Fruit fly (Drosophila melanogaster): ENCODE results near the gene east.

east gene

DNA sequence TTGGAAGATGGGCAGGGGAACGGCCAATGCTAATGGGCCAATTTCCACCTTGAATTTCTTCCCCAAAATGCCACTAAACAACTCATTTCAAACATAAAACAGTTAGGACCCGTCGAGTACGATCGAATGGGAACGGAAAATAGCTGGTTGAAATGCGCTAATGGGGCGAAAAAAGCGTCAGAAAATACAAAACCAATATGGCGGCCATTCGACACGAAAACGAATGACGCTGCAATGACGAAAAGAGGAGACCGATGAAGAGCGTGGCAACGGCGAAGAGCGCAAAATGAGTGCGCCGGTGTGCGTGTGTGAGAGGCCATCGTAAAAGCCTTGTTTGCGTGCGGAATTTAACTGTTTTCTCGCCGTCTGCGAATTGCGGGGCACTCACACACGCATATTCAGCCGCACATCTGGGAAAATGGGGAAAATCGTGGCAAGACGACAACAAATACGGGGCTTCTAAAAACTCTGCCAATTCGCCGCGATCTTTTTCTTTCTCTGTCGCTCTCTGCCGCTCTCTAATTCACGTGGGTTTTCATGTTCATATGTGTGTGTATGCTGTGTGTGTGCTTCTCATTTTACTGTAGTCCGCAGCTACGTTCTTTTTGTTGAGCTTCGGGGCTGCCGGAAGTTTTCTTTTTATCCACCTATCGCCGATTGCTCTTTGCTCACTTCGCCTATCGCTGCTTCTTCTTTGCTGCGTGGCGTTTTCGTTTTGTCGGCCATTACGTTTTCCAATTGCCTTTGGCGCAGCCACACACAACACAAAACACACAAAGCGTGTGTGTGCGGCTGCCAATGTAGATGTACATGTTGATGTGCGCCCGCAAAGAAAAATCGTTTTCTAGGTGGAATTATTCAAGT lies at the start of gene east:
Gene east, plus strand, starts transcription at position 851 of the 864 bp plus-strand sequence.
- no peak for TF ChIP-seq CG8478 (optimal IDR thresholded peaks at IDR 0.05)
- TF ChIP-seq CTCF (optimal IDR thresholded peaks at IDR 0.05) = no peak

DNA sequence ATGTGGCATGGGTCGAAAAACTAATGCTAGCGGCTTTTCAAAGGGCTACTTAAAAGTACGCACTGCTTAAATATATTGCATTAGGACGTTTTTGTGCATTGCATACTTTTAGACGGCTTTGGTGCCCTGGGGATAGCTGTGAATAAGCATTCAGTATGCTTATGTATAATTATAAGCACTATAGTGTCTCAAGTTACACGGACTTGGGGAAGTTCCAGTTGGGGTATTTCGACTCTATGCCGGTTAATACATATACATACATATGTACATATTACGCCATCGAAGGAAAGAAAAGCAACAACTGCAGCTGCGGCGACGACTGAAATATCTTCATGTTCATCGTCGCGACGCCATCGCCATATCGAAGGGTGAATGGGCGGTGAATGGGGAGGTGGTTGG lies 47.5 kb upstream of the east start:
- TF ChIP-seq CTCF (optimal IDR thresholded peaks at IDR 0.05) = no peak

DNA sequence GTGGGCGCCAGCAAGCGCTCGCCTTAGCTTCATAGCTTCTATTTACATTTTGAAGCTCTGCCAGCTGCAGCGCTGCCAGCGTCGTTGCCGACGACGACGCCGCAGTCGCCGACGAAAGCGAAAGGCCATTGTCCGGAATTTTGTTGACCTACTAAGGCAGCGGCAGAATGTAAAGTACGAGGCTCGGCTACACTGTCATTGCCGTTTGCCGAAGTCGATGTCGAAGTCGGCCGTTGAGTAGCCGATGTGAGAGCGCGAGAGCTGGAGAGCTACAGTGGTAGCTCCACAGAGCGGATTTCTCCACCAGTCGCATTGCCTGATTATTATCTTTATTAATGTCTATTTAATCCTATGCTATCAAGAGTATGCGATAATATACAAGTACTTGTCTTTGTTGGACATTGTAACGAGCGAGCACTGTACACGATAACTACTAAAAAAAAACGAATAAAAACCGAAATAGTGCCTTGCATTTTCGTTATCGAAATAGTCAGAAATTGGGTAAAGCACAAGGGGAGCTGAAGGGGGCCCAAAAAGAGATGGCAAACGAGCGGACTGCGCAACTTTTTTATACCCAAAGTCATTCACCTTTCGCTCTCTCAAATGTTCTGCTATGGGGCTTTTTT lies 47.0 kb upstream of the east start:
- TF ChIP-seq CTCF (optimal IDR thresholded peaks at IDR 0.05) = no peak
- TF ChIP-seq CG8478 (optimal IDR thresholded peaks at IDR 0.05) = no peak

DNA sequence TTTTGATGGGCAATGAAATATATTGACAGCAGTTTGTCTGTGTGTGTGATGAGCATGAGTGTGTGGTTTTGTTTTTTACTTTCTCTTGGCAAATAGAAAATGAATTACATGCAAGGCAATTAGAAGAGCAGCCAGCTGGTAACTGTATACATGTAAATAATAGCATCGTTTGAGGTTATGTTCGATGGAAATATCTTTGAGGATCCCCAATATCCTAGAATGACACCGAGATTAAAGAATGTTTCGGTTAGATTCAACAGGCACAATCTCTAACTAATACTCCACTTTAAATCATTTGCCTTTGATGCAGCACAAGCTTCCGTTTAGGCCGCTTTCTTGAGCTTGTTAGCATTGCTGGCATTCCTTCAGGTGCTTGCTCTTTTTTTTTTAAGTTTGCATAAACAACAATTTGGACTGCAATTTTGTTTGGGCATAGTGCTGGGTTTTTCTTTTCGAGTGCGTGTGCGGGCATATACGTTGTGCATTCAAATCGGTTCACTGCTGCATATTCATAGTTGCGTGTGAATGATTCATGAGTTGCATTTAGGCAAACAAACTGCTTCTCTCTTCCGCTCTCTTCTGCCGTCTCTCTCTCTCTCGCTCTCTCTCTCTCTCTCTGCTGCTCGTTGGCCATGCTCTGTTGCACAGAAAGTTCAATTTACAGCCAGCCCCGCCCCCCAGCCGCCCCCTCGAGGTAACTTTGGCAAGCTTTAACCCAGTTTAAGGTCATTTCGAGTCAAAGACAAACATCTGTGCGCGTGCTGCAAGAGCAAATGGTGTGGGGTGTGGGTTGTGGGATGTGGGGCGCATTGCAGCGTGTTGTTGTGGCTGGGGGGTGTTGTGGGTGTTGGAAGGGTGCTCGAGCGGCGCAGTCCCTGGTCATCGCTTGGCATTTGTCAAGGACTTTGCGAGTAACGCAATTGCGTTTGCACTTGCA lies 46.0 kb upstream of the east start:
- no peak for TF ChIP-seq CTCF (optimal IDR thresholded peaks at IDR 0.05)
- no peak for TF ChIP-seq CG8478 (optimal IDR thresholded peaks at IDR 0.05)

DNA sequence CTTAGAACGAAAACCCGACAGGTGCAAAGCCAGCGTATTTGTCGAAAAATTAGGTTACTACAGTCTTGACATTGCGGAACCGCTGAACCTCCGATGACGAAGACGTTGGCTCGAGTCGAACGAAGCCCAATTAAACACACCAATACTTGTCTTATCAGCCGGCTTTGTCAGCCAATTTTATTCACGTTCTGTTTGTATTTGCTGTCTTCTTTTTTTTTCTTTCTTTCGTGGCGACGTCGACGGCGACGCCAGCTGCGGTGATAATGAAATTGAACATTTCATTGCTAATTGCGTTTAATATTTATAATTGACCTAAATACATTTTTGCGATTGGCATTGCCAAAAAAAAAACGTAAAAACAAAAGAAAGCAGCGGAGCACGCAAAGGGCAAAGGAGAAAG lies 45.1 kb upstream of the east start:
- TF ChIP-seq CTCF (optimal IDR thresholded peaks at IDR 0.05) (no peak), CG8478 (optimal IDR thresholded peaks at IDR 0.05) (no peak)

DNA sequence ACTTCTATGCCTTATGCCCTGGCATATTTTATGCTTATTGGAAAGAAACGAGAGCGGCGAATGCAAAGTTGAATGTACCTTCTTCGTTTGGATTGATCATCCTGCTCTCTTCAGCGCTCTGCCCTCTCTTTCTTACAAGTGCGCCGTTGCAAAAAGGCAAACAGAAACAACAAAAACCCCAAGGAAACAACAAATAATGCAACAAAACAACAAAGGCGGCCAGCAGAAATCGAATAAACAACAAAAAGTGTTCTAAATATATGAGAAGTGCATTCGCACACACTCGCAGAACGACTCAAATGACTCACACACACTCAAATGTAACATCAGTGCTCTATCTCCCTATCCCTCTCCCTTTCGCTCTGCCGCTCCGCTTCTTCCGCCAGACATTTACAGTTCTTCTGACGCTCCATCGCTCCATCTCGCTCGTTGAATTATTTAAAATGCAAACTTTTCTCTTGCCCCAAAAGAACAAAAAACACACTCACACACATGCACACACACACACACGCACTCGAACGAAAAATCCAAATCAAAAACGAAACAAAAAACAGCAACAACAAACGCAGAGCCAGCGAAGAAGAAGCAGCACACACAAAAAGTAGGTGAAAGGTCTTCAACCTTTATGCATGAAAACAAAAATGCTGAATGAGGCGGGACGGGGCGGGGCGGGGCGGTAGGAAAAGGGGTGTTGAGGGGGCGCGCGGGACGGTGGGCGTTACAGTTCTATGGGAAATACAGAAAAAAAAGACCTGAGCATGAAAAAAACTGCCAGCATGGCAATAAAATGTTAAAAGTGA lies 44.5 kb upstream of the east start:
- TF ChIP-seq CG8478 (optimal IDR thresholded peaks at IDR 0.05) (no peak), CTCF (optimal IDR thresholded peaks at IDR 0.05) (no peak)

DNA sequence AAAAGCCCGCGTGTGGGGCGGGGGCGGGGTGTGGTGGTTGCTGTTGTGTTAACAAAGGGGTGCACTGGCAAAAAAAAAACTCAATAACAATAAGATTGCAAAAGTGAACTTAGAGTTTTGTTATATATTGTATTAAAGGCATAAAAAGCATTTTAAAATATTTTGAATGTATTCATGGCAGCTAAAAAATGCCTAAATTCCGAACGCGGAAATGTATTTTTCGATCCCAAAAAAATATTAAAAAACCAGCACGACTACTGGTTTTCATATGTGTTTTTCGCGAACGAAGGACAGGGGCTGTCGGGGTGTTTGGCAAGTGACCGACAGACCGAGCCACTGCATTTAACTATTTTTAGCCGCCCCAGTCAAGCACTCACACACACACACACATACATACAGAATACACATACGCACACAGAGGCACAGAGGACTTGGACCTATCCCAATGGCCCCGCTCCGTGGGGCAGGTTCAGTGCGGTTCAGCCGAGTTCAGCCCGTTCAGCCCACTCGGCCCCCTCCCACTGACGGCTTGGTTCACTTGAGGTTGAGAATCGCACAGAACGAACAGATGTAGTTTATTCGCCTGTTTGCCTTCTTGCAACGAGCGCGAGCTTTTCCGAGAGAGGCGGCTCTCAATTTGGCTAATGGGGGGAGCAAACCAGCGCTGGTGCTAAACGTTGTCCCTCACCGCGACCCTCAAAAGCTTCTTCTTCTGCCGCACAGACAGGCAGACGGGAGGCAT lies 43.7 kb upstream of the east start:
- TF ChIP-seq CTCF (optimal IDR thresholded peaks at IDR 0.05) = no peak
- no peak for TF ChIP-seq CG8478 (optimal IDR thresholded peaks at IDR 0.05)

DNA sequence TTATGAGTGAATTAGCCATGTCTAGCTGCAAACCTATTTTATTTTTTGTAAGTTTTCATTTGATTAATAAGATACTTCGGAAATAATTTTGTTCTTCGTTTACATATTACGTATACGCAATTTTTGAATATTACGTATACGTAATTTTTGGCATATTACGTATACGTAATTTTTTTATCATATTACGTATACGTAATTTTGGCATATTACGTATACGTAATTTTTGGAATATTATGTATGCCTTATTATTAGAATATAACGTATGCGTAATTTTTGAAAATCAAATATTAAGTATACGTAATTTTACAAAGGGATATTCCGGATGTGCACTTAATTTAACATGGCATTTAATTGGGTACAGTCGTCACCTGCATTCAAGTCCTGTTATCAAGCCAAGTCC lies 42.5 kb upstream of the east start:
- TF ChIP-seq CG8478 (optimal IDR thresholded peaks at IDR 0.05) = no peak
- no peak for TF ChIP-seq CTCF (optimal IDR thresholded peaks at IDR 0.05)

DNA sequence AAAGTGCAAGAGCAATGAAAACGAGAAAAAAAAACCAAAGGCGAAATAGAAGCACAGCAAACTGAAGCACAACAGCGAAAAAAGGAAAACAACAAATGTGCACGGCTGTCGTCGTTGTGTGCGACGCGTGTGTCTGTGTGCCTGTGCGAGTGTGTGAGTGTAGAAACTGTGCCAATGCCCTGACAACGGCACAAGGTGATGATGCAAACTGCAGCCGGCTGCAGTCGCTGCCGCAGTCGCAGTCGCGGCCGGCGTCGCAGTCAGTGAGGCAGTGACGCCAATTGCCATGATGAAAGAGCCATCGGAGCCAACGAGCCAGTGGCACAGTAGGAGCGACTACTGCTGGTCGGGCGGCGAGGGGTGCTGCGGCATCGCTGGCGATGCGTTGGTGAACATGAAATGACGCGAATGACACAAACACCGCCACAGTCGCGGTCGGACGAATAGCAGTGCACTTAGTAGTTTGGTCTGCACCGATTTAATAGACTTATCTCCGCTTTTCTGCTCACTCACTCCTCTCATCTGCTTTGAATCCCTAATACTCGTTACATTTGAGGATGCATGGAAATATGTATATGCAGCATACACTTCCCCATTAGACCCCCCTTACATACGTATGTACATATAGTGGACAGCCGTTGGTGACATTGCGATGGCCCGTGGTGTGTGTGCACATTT lies 41.9 kb upstream of the east start:
- TF ChIP-seq CTCF (optimal IDR thresholded peaks at IDR 0.05) (no peak), CG8478 (optimal IDR thresholded peaks at IDR 0.05) (no peak)

DNA sequence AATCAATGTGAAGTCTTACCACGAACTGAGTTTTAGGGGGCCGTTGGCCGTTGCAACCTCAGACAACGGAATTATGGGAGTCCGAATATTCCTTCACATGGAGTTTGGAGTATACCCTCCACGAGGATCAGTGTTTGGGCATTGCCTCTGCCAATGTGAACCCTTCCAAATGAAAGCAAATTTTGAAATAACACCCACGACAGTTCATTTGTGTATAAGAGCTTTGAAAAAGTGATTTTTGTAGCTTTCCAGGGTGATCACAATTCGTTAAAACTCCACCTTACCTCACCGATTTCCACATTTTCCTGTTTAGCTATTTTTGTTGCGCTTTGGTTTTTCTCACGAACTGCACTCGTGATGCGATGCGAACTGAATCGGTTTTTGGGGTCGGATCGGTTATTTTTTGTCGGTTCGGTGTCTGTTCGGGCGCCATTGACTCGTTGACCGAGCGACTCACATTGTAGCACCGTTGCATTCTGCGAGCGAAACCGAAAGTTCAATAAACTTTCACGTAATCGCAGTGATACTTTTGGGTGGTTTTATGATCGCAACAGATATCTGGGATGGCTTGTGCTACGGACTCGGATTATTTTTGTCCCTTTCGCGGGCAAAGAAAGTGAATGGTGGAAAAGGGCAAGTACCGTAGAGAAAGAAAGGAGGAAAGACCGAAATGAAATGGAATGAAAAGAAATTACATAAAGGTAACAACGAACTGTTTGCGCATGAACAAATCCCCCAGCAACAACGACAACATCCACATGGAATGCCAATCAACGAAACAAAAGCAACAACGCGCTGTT lies 40.7 kb upstream of the east start:
- TF ChIP-seq CTCF (optimal IDR thresholded peaks at IDR 0.05) (no peak), CG8478 (optimal IDR thresholded peaks at IDR 0.05) (no peak)

DNA sequence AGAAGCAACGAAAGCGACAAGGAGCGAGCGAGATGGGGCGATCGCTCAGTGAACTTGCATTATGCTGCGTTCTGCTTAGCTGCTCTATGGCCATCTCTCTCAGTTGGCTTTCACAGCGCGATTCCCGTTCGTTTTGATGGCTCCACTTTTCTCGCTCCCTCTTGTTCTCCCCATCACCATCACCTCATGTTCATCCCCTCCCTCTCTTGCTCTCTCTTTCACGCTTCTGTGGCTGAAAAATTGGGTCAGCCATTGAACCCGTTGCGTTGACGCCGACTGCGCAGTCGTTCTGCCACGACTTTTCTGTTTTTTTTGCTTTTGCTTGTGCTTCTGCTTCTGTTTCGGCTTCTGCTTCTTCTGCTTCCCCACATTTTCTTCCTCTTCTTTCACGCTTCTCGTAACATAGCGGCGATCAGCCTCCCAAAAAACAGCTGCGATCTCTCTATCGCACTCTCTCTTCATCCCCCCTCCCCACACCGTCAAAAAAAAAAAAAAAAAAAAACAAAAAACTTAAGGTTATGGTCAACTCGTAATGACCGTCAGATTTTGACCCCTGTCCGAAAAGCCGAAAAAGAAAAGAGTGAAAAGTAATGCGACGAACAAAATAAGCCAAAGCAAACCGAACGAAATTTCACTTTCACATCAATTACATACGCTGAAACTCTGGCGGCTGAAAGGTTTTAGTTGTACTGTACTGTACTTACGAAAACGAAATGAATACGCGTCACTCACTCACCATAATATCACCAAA lies 39.9 kb upstream of the east start:
- no peak for TF ChIP-seq CTCF (optimal IDR thresholded peaks at IDR 0.05)
- TF ChIP-seq CG8478 (optimal IDR thresholded peaks at IDR 0.05) = no peak

DNA sequence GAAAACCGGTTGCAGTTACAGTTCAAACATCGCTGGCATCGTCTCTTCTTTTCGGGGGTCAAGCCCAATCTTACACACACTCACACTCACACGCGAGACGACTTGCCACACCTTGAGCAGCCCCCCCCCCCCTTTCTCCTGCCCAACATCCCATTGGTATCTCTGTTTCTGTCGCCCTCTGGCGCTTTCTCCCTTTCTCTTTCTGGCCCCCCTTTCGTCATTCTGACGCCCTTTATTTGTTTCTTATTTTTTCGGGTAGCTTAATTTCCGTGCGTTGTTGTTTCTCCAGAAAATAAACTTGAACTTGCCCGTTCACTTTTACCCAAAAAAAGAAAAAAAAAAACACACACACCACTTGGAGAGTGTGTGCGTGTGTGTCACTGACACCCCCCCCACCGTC lies 38.5 kb upstream of the east start:
- no peak for TF ChIP-seq CG8478 (optimal IDR thresholded peaks at IDR 0.05)
- TF ChIP-seq CTCF (optimal IDR thresholded peaks at IDR 0.05) = no peak
